Worm (Caenorhabditis elegans): Measurements from ENCODE around the gene nmr-1.

nmr-1 gene

DNA sequence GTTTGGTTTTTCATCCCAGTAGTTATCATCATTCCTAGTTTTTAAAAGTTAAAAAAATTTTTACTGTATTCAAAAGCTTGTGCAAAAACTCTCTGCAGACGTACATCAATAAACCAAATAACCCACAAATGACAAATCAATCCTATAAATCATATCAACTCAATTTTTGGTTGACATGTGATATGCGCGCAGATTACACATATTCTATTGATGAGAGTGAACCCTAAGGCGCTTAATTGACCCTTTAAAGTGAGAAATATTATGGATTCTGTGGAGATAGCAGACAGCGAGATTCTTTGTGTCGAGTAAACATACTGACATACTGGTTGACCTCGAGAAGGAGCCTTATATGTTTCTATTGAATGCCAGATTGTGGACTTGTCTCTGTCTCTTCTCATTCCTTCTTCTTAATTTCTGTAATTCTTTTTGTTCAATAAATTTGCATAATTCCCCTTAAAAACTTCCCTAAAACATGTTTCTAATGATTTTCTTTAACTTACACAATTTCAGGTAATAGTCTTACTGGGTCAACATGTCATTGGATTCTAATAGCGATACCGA is 30.1 kb downstream of the nmr-1 start, which contains the start of gene EEED8.2:
EEED8.2 (plus strand) TSS at position 511 of the 561 bp plus-strand sequence.
- TF ChIP-seq pha-4 (tag; optimal IDR thresholded peaks at IDR 0.05) (peak; percentile 26), skn-1 (tag; optimal IDR thresholded peaks at IDR 0.05) (no peak)

DNA sequence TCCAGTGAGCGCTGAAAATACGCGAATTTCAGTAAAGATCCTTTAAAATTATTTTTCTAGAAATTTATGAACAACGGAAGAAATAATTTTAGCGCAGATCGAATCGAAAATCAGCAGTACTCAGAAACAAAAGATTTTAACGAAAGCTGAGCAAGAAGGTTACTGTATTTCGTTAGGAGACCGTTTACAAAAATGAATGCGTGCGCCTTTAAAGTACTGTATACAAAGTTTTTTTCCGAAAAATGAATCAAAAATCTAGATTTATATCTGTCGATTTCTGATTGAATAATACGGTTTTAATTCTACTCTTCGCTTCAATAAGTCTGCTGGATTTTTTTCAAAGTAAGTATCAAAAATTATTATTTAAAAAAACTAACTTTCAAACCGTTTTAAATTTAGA is 32.4 kb downstream of the nmr-1 start, which contains the start of the genes EEED8.14 and EEED8.3:
EEED8.14 (minus strand) TSS at position 13 of the 400 bp plus-strand sequence.
EEED8.3 (plus strand) TSS at position 237 of the 400 bp plus-strand sequence.
- TF ChIP-seq lin-15B (tag; optimal IDR thresholded peaks at IDR 0.05) = no peak
- TF ChIP-seq nhr-43 (tag; optimal IDR thresholded peaks at IDR 0.05; ENCODE audit: poor library complexity, severe bottlenecking) = no peak

DNA sequence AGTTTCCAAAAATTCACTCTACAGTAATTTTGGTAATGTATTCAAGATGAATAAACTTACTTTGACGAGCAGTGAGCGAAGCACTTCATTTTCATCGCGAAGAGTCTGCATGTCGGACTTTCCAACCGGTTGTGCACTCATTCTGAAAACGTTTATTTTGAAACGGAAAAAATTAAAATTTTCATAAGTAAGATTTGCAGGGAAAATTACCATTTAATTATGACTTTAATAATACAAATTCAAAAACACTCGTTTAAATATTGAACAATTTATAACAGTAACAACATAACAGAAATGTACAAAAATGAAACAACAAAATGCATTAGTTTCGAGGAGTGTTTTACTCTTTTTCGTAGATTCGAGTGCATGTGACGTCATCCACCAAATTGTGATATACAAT is 33.9 kb downstream of the nmr-1 start, which contains the start of the genes EEED8.13 and EEED8.18:
EEED8.13 (minus strand) TSS at position 101 of the 400 bp plus-strand sequence.
EEED8.18 (minus strand) TSS at position 144 of the 400 bp plus-strand sequence.
- TF ChIP-seq nhr-237 (tag; optimal IDR thresholded peaks at IDR 0.05) (no peak), ceh-82 (tag; optimal IDR thresholded peaks at IDR 0.05) (no peak), lsy-12 (tag; optimal IDR thresholded peaks at IDR 0.05) (no peak), unc-39 (tag; optimal IDR thresholded peaks at IDR 0.05) (no peak), unc-62 (GFP tag; optimal IDR thresholded peaks at IDR 0.05) (no peak), nhr-43 (tag; optimal IDR thresholded peaks at IDR 0.05; ENCODE audit: poor library complexity, severe bottlenecking) (no peak), lin-15B (tag; optimal IDR thresholded peaks at IDR 0.05) (no peak), skn-1 (tag; optimal IDR thresholded peaks at IDR 0.05) (no peak), tbx-2 (tag; optimal IDR thresholded peaks at IDR 0.05) (no peak), daf-12 (tag; optimal IDR thresholded peaks at IDR 0.05) (no peak), elt-3 (tag; optimal IDR thresholded peaks at IDR 0.05) (no peak), egl-27 (tag; optimal IDR thresholded peaks at IDR 0.05) (no peak), elt-2 (tag; optimal IDR thresholded peaks at IDR 0.05) (no peak), fkh-2 (tag; optimal IDR thresholded peaks at IDR 0.05) (no peak), nhr-67 (tag; optimal IDR thresholded peaks at IDR 0.05) (no peak), pqm-1 (tag; optimal IDR thresholded peaks at IDR 0.05) (no peak), fos-1 (tag; optimal IDR thresholded peaks at IDR 0.05) (no peak), nhr-23 (tag; optimal IDR thresholded peaks at IDR 0.05) (no peak), ceh-9 (tag; optimal IDR thresholded peaks at IDR 0.05) (no peak), nhr-28 (tag; optimal IDR thresholded peaks at IDR 0.05) (no peak)

DNA sequence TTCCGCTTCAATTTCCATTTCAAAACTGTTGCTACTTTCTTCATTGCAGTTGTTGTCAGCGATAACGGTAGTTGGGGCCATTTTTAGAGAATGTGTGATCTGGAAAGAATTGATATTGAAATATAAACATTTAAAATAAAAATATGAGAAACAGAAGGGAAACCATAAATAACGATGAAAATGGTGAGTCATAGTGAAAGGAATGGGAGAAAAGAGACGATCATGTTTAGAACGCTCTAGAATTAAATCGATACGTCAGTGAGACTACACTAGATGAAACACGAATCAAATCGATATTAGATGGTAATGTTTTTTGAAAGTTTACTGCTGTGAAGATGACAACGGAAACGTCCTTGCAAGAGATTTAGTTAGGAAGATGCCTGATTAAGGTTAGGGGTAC is 37.5 kb downstream of the nmr-1 start, which contains the start of the genes EEED8.12 and EEED8.4:
EEED8.12 (minus strand) TSS at position 101 of the 400 bp plus-strand sequence.
EEED8.4 (plus strand) TSS at position 396 of the 400 bp plus-strand sequence.
- TF ChIP-seq zag-1 (tag; optimal IDR thresholded peaks at IDR 0.05) = no peak
- TF ChIP-seq tbx-2 (tag; optimal IDR thresholded peaks at IDR 0.05) = no peak
- no peak for TF ChIP-seq elt-1 (tag; optimal IDR thresholded peaks at IDR 0.05)
- TF ChIP-seq ceh-82 (tag; optimal IDR thresholded peaks at IDR 0.05) = no peak
- no peak for TF ChIP-seq mdl-1 (tag; optimal IDR thresholded peaks at IDR 0.05)

DNA sequence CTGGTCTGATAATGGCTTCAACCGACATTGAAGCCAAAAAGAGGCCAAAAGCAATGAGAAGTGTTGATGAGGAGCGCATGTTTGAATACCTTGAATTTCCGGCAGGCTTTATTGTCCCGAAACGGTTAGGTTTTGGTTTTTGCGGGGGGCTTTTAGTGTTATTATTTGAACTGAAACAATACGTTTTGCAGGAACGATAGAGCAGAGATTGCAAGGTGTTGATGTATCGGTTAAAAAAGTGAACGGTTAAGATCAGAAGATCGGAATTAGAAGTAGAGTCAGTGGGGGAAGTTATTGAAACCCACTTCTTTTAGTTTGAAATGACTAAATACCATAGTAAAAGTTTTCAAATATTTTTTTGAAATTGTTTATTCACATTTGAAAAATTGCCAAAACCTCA is 38.9 kb downstream of the nmr-1 start, which contains the start of gene clec-141:
clec-141 (minus strand) TSS at position 101 of the 400 bp plus-strand sequence.
- TF ChIP-seq skn-1 (tag; optimal IDR thresholded peaks at IDR 0.05) = no peak
- TF ChIP-seq fkh-2 (tag; optimal IDR thresholded peaks at IDR 0.05) = no peak
- TF ChIP-seq nhr-76 (tag; optimal IDR thresholded peaks at IDR 0.05) = no peak
- no peak for TF ChIP-seq nhr-237 (tag; optimal IDR thresholded peaks at IDR 0.05)
- TF ChIP-seq elt-3 (tag; optimal IDR thresholded peaks at IDR 0.05) = no peak
- TF ChIP-seq nhr-28 (tag; optimal IDR thresholded peaks at IDR 0.05) = no peak
- no peak for TF ChIP-seq fkh-10 (GFP tag; optimal IDR thresholded peaks at IDR 0.05)
- no peak for TF ChIP-seq ztf-4 (tag; optimal IDR thresholded peaks at IDR 0.05)
- TF ChIP-seq elt-1 (tag; optimal IDR thresholded peaks at IDR 0.05) = no peak
- no peak for TF ChIP-seq egl-27 (tag; optimal IDR thresholded peaks at IDR 0.05)
- no peak for TF ChIP-seq tbx-2 (tag; optimal IDR thresholded peaks at IDR 0.05)
- no peak for TF ChIP-seq nfya-1 (tag; optimal IDR thresholded peaks at IDR 0.05; ENCODE audit: insufficient read depth)

DNA sequence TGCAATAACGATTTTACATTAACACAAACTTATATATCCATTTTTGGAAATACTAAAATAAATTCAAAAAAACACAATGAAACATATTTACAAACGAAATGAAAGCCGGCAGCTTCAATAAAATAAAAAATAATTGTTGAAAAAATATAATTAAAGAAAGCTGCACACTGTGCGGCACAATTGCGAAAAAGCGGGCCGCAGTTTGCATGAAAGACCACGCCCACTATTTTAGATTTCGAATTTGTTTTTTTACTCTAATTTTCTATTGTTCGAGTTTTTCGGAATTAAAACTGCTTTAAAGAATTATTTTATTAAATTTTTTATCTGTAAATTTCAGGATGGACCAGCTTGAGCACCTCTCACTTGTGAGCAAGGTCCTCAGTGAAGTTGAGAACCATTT is 47.2 kb downstream of the nmr-1 start, which contains the start of gene mog-5:
mog-5 (plus strand) TSS at position 338 of the 400 bp plus-strand sequence.
- TF ChIP-seq pha-4 (tag; optimal IDR thresholded peaks at IDR 0.05) (peak; percentile 50), nhr-76 (tag; optimal IDR thresholded peaks at IDR 0.05) (no peak), nhr-237 (tag; optimal IDR thresholded peaks at IDR 0.05) (no peak), lsy-12 (tag; optimal IDR thresholded peaks at IDR 0.05) (no peak), R02D3.7 (tag; optimal IDR thresholded peaks at IDR 0.05) (no peak), nhr-23 (tag; optimal IDR thresholded peaks at IDR 0.05) (no peak), hmg-11 (tag; optimal IDR thresholded peaks at IDR 0.05) (peak; percentile 30), elt-2 (tag; optimal IDR thresholded peaks at IDR 0.05) (peak; percentile 40)
